Worm (Caenorhabditis elegans) whole organism, young adult: ENCODE results near the gene gars-1.

ENCODE experiments used
- ama-1 ChIP-seq, 3 experiments: fragments of 150-350 bp in 1 of 3; sonication (generic microtip) in 2 of 3; optimal IDR thresholded peaks; 2 replicates each; lab custom pipeline; 2014 to 2018; ENCODE audit warnings: missing biosample characterization in 2 of 3, missing genetic modification characterization in 2 of 3, missing genetic modification reagents in 2 of 3
- attf-6 ChIP-seq: fragments of 200-800 bp; sonication (Bioruptor generic); IDR thresholded peaks from 2 replicates; pipeline ENCODE4 v1.3.6; 2022; ENCODE audit warnings: missing genetic modification reagents, missing genetic modification characterization, missing compliant biosample characterization
- dpl-1 ChIP-seq: fragments of 150-350 bp; optimal IDR thresholded peaks from 2 replicates; lab custom pipeline; 2014; ENCODE audit warnings: missing biosample characterization, missing genetic modification reagents, missing genetic modification characterization
- lin-35 ChIP-seq, 3 experiments: fragments of 150-350 bp in 2 of 3; sonication (generic microtip) in 1 of 3; optimal IDR thresholded peaks; 2 replicates each; lab custom pipeline; 2014 to 2018; ENCODE audit warnings: missing biosample characterization in 3 of 3, missing genetic modification characterization in 3 of 3, missing genetic modification reagents in 3 of 3
- lsy-27 ChIP-seq: sonication (generic microtip); optimal IDR thresholded peaks from 2 replicates; lab custom pipeline; 2017; ENCODE audit warnings: missing genetic modification characterization, mild to moderate bottlenecking, missing compliant biosample characterization, antibody characterized with exemption, missing genotype, borderline replicate concordance; ENCODE audit not compliant: insufficient read depth
- madf-3 ChIP-seq: fragments of 200-800 bp; sonication (Bioruptor generic); IDR thresholded peaks from 2 replicates; pipeline ENCODE4 v1.3.6; 2022; ENCODE audit warnings: missing genetic modification reagents, missing genetic modification characterization, missing compliant biosample characterization
- mel-28 ChIP-seq: sonication (generic microtip); optimal IDR thresholded peaks from 2 replicates; lab custom pipeline; 2016; ENCODE audit warnings: borderline replicate concordance, mild to moderate bottlenecking, missing genetic modification characterization, missing compliant biosample characterization
- pbrm-1 ChIP-seq: fragments of 200-800 bp; sonication (Bioruptor generic); IDR thresholded peaks from 2 replicates; pipeline ENCODE4 v1.3.6; 2022; ENCODE audit warnings: missing genetic modification reagents, missing genetic modification characterization, missing compliant biosample characterization
- repo-1 ChIP-seq: sonication (generic microtip); optimal IDR thresholded peaks from 2 replicates; lab custom pipeline; 2017; ENCODE audit warnings: mild to moderate bottlenecking, missing genetic modification characterization, missing compliant biosample characterization
- rpc-1 ChIP-seq, 2 experiments: fragments of 150-350 bp in 1 of 2; sonication (generic microtip) in 1 of 2; optimal IDR thresholded peaks; 2 replicates each; lab custom pipeline; 2014 to 2018; ENCODE audit warnings: missing biosample characterization in 1 of 2, missing genetic modification characterization in 1 of 2, missing genetic modification reagents in 1 of 2, missing genotype in 1 of 2
- sdz-38 ChIP-seq: sonication (generic microtip); optimal IDR thresholded peaks from 2 replicates; lab custom pipeline; 2016; ENCODE audit warnings: missing genotype, missing genetic modification characterization, missing compliant biosample characterization
- somi-1 ChIP-seq: fragments of 200-800 bp; sonication (Bioruptor generic); optimal IDR thresholded peaks from 2 replicates; lab custom pipeline; 2018; ENCODE audit warnings: mild to moderate bottlenecking, missing genetic modification characterization, missing compliant biosample characterization
- tbp1 ChIP-seq: fragments of 200-800 bp; sonication (Bioruptor generic); optimal IDR thresholded peaks from 2 replicates; lab custom pipeline; 2018; ENCODE audit warnings: mild to moderate bottlenecking, missing genetic modification characterization, missing compliant biosample characterization
- ztf-25 ChIP-seq: fragments of 200-800 bp; sonication (Bioruptor generic); IDR thresholded peaks from 2 replicates; pipeline ENCODE4 v1.3.6; 2022; ENCODE audit warnings: missing genetic modification reagents, missing genetic modification characterization, missing compliant biosample characterization

DNA sequence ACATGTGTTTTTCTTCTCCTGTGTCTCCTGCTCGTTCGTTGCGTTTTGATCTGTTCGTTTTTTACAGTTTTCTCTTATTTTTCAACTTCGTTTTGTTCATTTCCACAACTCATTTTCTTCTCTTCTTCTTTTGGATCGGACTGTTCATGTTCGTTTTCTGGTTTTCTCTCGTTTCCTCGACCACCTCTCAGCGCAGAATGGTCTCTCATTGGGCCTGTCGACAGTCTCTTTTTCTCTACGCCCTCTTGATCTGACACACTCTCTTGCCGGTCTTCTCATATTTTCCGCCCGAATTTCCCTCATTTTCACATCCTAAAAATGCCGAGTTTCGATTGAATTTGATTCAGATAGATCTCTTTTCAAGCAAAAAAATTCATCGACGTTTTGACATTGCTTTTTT is 18.2 kb upstream of the gars-1 start:
- TF ChIP-seq tbp1 (GFP tag; lab: Kevin White, UChicago) = no peak
- TF ChIP-seq ama-1 (optimal IDR thresholded peaks at IDR 0.05; lab: Kevin White, UChicago) = no peak
- no peak for TF ChIP-seq ama-1 (GFP tag; optimal IDR thresholded peaks at IDR 0.05; lab: Kevin White, UChicago)
- TF ChIP-seq lin-35 (GFP tag; optimal IDR thresholded peaks at IDR 0.05; lab: Kevin White, UChicago) = no peak
- no peak for TF ChIP-seq ztf-25 (GFP tag; lab: Robert Waterston, UW)
- TF ChIP-seq lsy-27 (tag; lab: Kevin White, UChicago) = no peak
- TF ChIP-seq pbrm-1 = no peak
- no peak for TF ChIP-seq somi-1
- no peak for TF ChIP-seq attf-6 (GFP tag; lab: Robert Waterston, UW)
- TF ChIP-seq rpc-1 (optimal IDR thresholded peaks at IDR 0.05; lab: Kevin White, UChicago) = no peak
- TF ChIP-seq rpc-1 (tag; optimal IDR thresholded peaks at IDR 0.05; lab: Kevin White, UChicago) = no peak
- TF ChIP-seq repo-1 (tag; lab: Kevin White, UChicago) = no peak
- TF ChIP-seq mel-28 (tag; lab: Kevin White, UChicago) = no peak
- TF ChIP-seq sdz-38 (tag; lab: Kevin White, UChicago) = no peak
- no peak for TF ChIP-seq dpl-1
- TF ChIP-seq madf-3 (GFP tag; lab: Robert Waterston, UW) = no peak
